Fruit fly (Drosophila melanogaster): ENCODE data around the gene Shab.

Shab gene

dm6 chr3L:2913291-2913690 lies 18.5 kb downstream of the Shab start (continued):
- peak; percentile 27; the same call in 1 of the 2 replicates for TF ChIP-seq MBD-R2 (GFP tag; IDR thresholded peaks at IDR 0.05)
- TF ChIP-seq CG10274 (GFP tag; optimal IDR thresholded peaks at IDR 0.05), result no peak
- TF ChIP-seq gcm2 (GFP tag; optimal IDR thresholded peaks at IDR 0.05), result no peak
- TF ChIP-seq HmgD (GFP tag; optimal IDR thresholded peaks at IDR 0.05), result no peak
- peak; percentile 62 for TF ChIP-seq Dbx (GFP tag; IDR thresholded peaks at IDR 0.05)
- TF ChIP-seq lab (GFP tag; optimal IDR thresholded peaks at IDR 0.05), result peak; percentile 83
- TF ChIP-seq fd96Cb (tag; optimal IDR thresholded peaks at IDR 0.05), result peak; percentile 13
- no peak for TF ChIP-seq CG30431 (GFP tag; optimal IDR thresholded peaks at IDR 0.05)
- no peak for TF ChIP-seq Ets97D (GFP tag; optimal IDR thresholded peaks at IDR 0.05)
- TF ChIP-seq CG17361 (GFP tag; IDR thresholded peaks at IDR 0.05), result no peak
- no peak for TF ChIP-seq MTF-1 (GFP tag; optimal IDR thresholded peaks at IDR 0.05; ENCODE audit: borderline replicate concordance)
- no peak for TF ChIP-seq Vsx1 (GFP tag; optimal IDR thresholded peaks at IDR 0.05)
- no peak for TF ChIP-seq CG3995 (GFP tag; optimal IDR thresholded peaks at IDR 0.05)
- TF ChIP-seq CG1529 (GFP tag; optimal IDR thresholded peaks at IDR 0.05), result no peak
- TF ChIP-seq Gug (GFP tag; IDR thresholded peaks at IDR 0.05), result 0 out of 4 replicates have a peak, but pooled peaks have one; percentile 21
- TF ChIP-seq ac (GFP tag; optimal IDR thresholded peaks at IDR 0.05), result no peak
- no peak for TF ChIP-seq CG4820 (GFP tag; optimal IDR thresholded peaks at IDR 0.05)
- TF ChIP-seq oc (tag; optimal IDR thresholded peaks at IDR 0.05), result no peak
- no peak for TF ChIP-seq sug (tag; optimal IDR thresholded peaks at IDR 0.05)
- no peak for TF ChIP-seq CG1832 (GFP tag; optimal IDR thresholded peaks at IDR 0.05)
- no peak for TF ChIP-seq TFAM (GFP tag; optimal IDR thresholded peaks at IDR 0.05)
- peak; percentile 27 to 33 for TF ChIP-seq dpn (GFP tag; optimal IDR thresholded peaks at IDR 0.05)
- TF ChIP-seq gro (GFP tag; optimal IDR thresholded peaks at IDR 0.05), result peak; percentile 32
- peak; percentile 27 for TF ChIP-seq CG13624 (GFP tag; optimal IDR thresholded peaks at IDR 0.05)
- TF ChIP-seq Nf-YC (tag; optimal IDR thresholded peaks at IDR 0.05), result no peak
- no peak for TF ChIP-seq chm (GFP tag; IDR thresholded peaks at IDR 0.05)
- no peak for TF ChIP-seq CG11456 (GFP tag; IDR thresholded peaks at IDR 0.05)
- no peak for TF ChIP-seq CG31388 (GFP tag; optimal IDR thresholded peaks at IDR 0.05)
- no peak for TF ChIP-seq CG10654 (GFP tag; optimal IDR thresholded peaks at IDR 0.05)
- no peak for TF ChIP-seq pnt (GFP tag; optimal IDR thresholded peaks at IDR 0.05)
- no peak for TF ChIP-seq Dll (GFP tag; IDR thresholded peaks at IDR 0.05; ENCODE audit: partially characterized antibody)
- TF ChIP-seq CG7357 (GFP tag; IDR thresholded peaks at IDR 0.05), result peak; percentile 39; the same call in 1 of the 3 replicates
- TF ChIP-seq ssp (GFP tag; IDR thresholded peaks at IDR 0.05), result no peak
- TF ChIP-seq crc (GFP tag; optimal IDR thresholded peaks at IDR 0.05), result no peak
- TF ChIP-seq CG42726 (GFP tag; IDR thresholded peaks at IDR 0.05; ENCODE audit: partially characterized antibody), result no peak
- TF ChIP-seq Neu2 (GFP tag; optimal IDR thresholded peaks at IDR 0.05; ENCODE audit: borderline replicate concordance), result no peak
- TF ChIP-seq HLH3B (GFP tag; IDR thresholded peaks at IDR 0.05), result peak; percentile 48
- no peak for TF ChIP-seq trem (tag; optimal IDR thresholded peaks at IDR 0.05)
- no peak for TF ChIP-seq Hey (tag; optimal IDR thresholded peaks at IDR 0.05)
- no peak for TF ChIP-seq unpg (GFP tag; optimal IDR thresholded peaks at IDR 0.05)
- no peak for TF ChIP-seq sr (GFP tag; IDR thresholded peaks at IDR 0.05)
- TF ChIP-seq br (optimal IDR thresholded peaks at IDR 0.05), result no peak
- TF ChIP-seq CG17568 (GFP tag; optimal IDR thresholded peaks at IDR 0.05), result no peak
- peak; percentile 1 for TF ChIP-seq CG12104 (GFP tag; optimal IDR thresholded peaks at IDR 0.05)
- no peak for TF ChIP-seq CkIIα-i1 (GFP tag; IDR thresholded peaks at IDR 0.05)
- TF ChIP-seq MESR4 (GFP tag; optimal IDR thresholded peaks at IDR 0.05), result no peak
- no peak for TF ChIP-seq al (GFP tag; IDR thresholded peaks at IDR 0.05)
- no peak for TF ChIP-seq CG18011 (GFP tag; optimal IDR thresholded peaks at IDR 0.05)
- no peak for TF ChIP-seq CG10462 (GFP tag; optimal IDR thresholded peaks at IDR 0.05)
- TF ChIP-seq CrebB (tag; optimal IDR thresholded peaks at IDR 0.05), result no peak
- TF ChIP-seq Hmr (GFP tag; optimal IDR thresholded peaks at IDR 0.05), result peak; percentile 76
- TF ChIP-seq Spps (tag; optimal IDR thresholded peaks at IDR 0.05), result no peak

Data from whole organism, embryonic.